Worm (Caenorhabditis elegans): ENCODE results near the gene pqn-8.

DNA sequence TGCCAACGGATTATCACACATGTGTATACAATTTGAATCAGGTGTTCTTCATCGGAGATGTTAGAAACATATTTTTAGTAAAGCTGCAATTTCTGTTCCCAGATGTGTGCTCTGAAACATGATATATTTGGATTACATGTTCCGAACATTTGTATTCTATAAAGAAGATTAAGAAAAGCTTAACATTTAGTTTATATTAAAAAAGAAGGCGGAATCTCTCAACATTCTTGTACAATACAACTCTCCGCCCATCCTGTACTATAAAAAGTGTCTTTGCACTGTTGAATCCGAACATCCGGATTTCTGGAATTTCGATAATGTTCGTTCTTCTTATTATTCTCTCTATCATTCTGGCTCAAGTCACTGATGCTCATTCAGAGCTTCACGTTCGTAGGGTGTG is 30.2 kb upstream of the pqn-8 start, which contains the start of gene ins-23:
- no peak for TF ChIP-seq unc-130 (GFP tag; optimal IDR thresholded peaks at IDR 0.05)
- no peak for TF ChIP-seq ceh-27 (GFP tag; optimal IDR thresholded peaks at IDR 0.05)
- no peak for TF ChIP-seq rpc-1 (optimal IDR thresholded peaks at IDR 0.05)
- TF ChIP-seq rpc-1 (tag; optimal IDR thresholded peaks at IDR 0.05): no peak
- no peak for TF ChIP-seq mcd-1 (GFP tag; IDR thresholded peaks at IDR 0.05)
- TF ChIP-seq Y95B8A.8 (GFP tag; IDR thresholded peaks at IDR 0.05): no peak
- TF ChIP-seq unc-62 (GFP tag; optimal IDR thresholded peaks at IDR 0.05): no peak
- no peak for TF ChIP-seq lin-26 (GFP tag; IDR thresholded peaks at IDR 0.05)
- TF ChIP-seq lir-1 (GFP tag; conservative IDR thresholded peaks at IDR 0.05): no peak
- TF ChIP-seq atf-7 (tag; optimal IDR thresholded peaks at IDR 0.05): no peak
- no peak for TF ChIP-seq lsy-27 (tag; optimal IDR thresholded peaks at IDR 0.05; ENCODE audit: borderline replicate concordance, insufficient read depth)

Data from whole organism, young adult.